Worm (Caenorhabditis elegans): ENCODE data around the gene T06E8.2.

T06E8.2 gene

ce11 chrV:9991610-9992009 lies 44.6 kb downstream of the T06E8.2 start, which contains the start of the genes rde-1 and trpp-6 (continued):
- TF ChIP-seq ztf-11 (tag; optimal IDR thresholded peaks at IDR 0.05), result no peak
- TF ChIP-seq lin-15B (tag; optimal IDR thresholded peaks at IDR 0.05), result no peak

DNA sequence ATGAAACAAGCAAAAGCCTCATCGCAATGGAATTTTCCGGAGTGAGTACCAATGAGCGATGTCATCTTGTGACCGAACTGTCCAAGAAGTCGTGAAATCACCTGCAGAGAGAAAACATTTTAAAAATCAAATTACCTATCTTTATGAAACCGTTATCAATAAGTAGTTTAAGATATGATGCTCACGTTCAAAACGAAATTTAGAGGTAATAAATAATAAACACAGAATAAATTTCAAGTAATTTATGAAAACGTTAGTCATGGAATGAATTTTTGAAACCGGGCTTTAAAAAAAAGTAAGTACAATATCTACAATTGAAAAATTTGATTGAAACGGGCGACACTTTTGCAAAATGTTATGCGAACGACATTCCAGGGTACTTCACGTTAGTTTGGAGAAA lies 48.5 kb downstream of the T06E8.2 start, which contains the start of gene C27H6.8:
TSS of gene C27H6.8 (minus strand) at position 101 of the 400 bp plus-strand sequence.
- TF ChIP-seq unc-30 (tag; optimal IDR thresholded peaks at IDR 0.05) (no peak), efl-1 (optimal IDR thresholded peaks at IDR 0.05) (no peak), efl-1 (GFP tag; optimal IDR thresholded peaks at IDR 0.05 in 1 of 2) (peak in 1 of 2 experiments; percentile 15)

- TF ChIP-seq rnt-1 (tag; optimal IDR thresholded peaks at IDR 0.05) (peak; percentile 1), lin-35 (GFP tag; optimal IDR thresholded peaks at IDR 0.05) (peak in 1 of 2 experiments; percentile 16), Y116A8C.19 (tag; optimal IDR thresholded peaks at IDR 0.05; ENCODE audit: borderline replicate concordance) (no peak)
These were observed 50.0 kb downstream of the T06E8.2 start, which contains the start of gene rmd-2 for ce11 chrV:9986177-9986576. TSS of gene rmd-2 (minus strand) at chrV:9986277.

All from whole organism, L1 larva.